Worm (Caenorhabditis elegans): ENCODE data around the gene K01G5.8.
A peak's percentile ranks its signal among the peaks of the same experiment; 100 is the strongest.

K01G5.8 gene

ce11 chrIII:10720170-10720569 lies 20.4 kb downstream of the K01G5.8 start (continued):
- TF ChIP-seq pha-2 (tag; optimal IDR thresholded peaks at IDR 0.05): no peak
- TF ChIP-seq ceh-14 (tag; optimal IDR thresholded peaks at IDR 0.05): peak; percentile 49
- TF ChIP-seq ztf-16 (tag; optimal IDR thresholded peaks at IDR 0.05): no peak
- TF ChIP-seq pqm-1 (tag; optimal IDR thresholded peaks at IDR 0.05): no peak
- TF ChIP-seq ceh-45 (GFP tag; IDR thresholded peaks at IDR 0.05): no peak
- TF ChIP-seq ceh-31 (tag; optimal IDR thresholded peaks at IDR 0.05): peak; percentile 85
- TF ChIP-seq unc-42 (tag; optimal IDR thresholded peaks at IDR 0.05): peak; percentile 50
- TF ChIP-seq elt-2 (tag; optimal IDR thresholded peaks at IDR 0.05): peak; percentile 41
- TF ChIP-seq pros-1 (tag; optimal IDR thresholded peaks at IDR 0.05): peak; percentile 20
- TF ChIP-seq nhr-232 (tag; optimal IDR thresholded peaks at IDR 0.05): no peak
- TF ChIP-seq ref-2 (tag; optimal IDR thresholded peaks at IDR 0.05): peak; percentile 48
- TF ChIP-seq sox-2 (GFP tag; IDR thresholded peaks at IDR 0.05): peak; percentile 17; the same call in 1 of the 2 replicates
- TF ChIP-seq ceh-18 (tag; optimal IDR thresholded peaks at IDR 0.05): peak; percentile 68
- TF ChIP-seq nfya-1 (tag; optimal IDR thresholded peaks at IDR 0.05): peak; percentile 99

- TF ChIP-seq ets-4 (tag; optimal IDR thresholded peaks at IDR 0.05): peak; percentile 4
- TF ChIP-seq unc-86 (tag; optimal IDR thresholded peaks at IDR 0.05): no peak
- TF ChIP-seq hlh-15 (tag; optimal IDR thresholded peaks at IDR 0.05): no peak
These were observed 21.5 kb downstream of the K01G5.8 start for ce11 chrIII:10719057-10719456.

ce11 chrIII:10718078-10718477 lies 22.5 kb downstream of the K01G5.8 start:
- no peak for TF ChIP-seq fkh-6 (tag; optimal IDR thresholded peaks at IDR 0.05)
- TF ChIP-seq T23F11.4 (GFP tag; optimal IDR thresholded peaks at IDR 0.05): no peak
- no peak for TF ChIP-seq Y22D7AL.16 (tag; optimal IDR thresholded peaks at IDR 0.05)
- no peak for TF ChIP-seq che-1 (tag; optimal IDR thresholded peaks at IDR 0.05)
- TF ChIP-seq pax-1 (tag; optimal IDR thresholded peaks at IDR 0.05): no peak
- no peak for TF ChIP-seq lin-11 (tag; optimal IDR thresholded peaks at IDR 0.05)

ce11 chrIII:10717479-10717878 lies 23.1 kb downstream of the K01G5.8 start:
- no peak for TF ChIP-seq pha-4 (tag; optimal IDR thresholded peaks at IDR 0.05)
- TF ChIP-seq hlh-8 (tag; optimal IDR thresholded peaks at IDR 0.05): no peak
- no peak for TF ChIP-seq mec-3 (tag; optimal IDR thresholded peaks at IDR 0.05; ENCODE audit: borderline replicate concordance)
- no peak for TF ChIP-seq sox-4 (tag; optimal IDR thresholded peaks at IDR 0.05)
- TF ChIP-seq madf-2 (tag; optimal IDR thresholded peaks at IDR 0.05): no peak
- no peak for TF ChIP-seq hlh-6 (tag; optimal IDR thresholded peaks at IDR 0.05)
- TF ChIP-seq npax-4 (tag; optimal IDR thresholded peaks at IDR 0.05): no peak
- TF ChIP-seq tbx-2 (tag; optimal IDR thresholded peaks at IDR 0.05): no peak
- no peak for TF ChIP-seq ceh-34 (tag; optimal IDR thresholded peaks at IDR 0.05)
- no peak for TF ChIP-seq ama-1 (optimal IDR thresholded peaks at IDR 0.05)
- no peak for TF ChIP-seq sox-2 (GFP tag; IDR thresholded peaks at IDR 0.05)

ce11 chrIII:10716091-10716490 lies 24.5 kb downstream of the K01G5.8 start, which contains the start of gene W09D10.4:
W09D10.4 (minus strand) TSS chrIII:10716191.
- no peak for TF ChIP-seq ets-4 (tag; optimal IDR thresholded peaks at IDR 0.05)
- no peak for TF ChIP-seq hlh-15 (tag; optimal IDR thresholded peaks at IDR 0.05)
- TF ChIP-seq nhr-232 (tag; optimal IDR thresholded peaks at IDR 0.05): no peak
- TF ChIP-seq hlh-6 (tag; optimal IDR thresholded peaks at IDR 0.05): no peak
- no peak for TF ChIP-seq madf-2 (tag; optimal IDR thresholded peaks at IDR 0.05)
- TF ChIP-seq ceh-19 (GFP tag; optimal IDR thresholded peaks at IDR 0.05): no peak
- TF ChIP-seq ceh-22 (tag; optimal IDR thresholded peaks at IDR 0.05): no peak
- no peak for TF ChIP-seq ceh-2 (tag; optimal IDR thresholded peaks at IDR 0.05)

Data from whole organism, late embryonic.